Fruit fly (Drosophila melanogaster) S2 (cell line): ENCODE data around the gene Pex3.

ENCODE experiments used
- CG8478 ChIP-seq: fragments of >200 bp; optimal IDR thresholded peaks from 2 replicates; lab custom pipeline; 2018
- CTCF ChIP-seq, 2 experiments: fragments of >200 bp; optimal IDR thresholded peaks; 2 replicates each; lab custom pipeline; 2018

DNA sequence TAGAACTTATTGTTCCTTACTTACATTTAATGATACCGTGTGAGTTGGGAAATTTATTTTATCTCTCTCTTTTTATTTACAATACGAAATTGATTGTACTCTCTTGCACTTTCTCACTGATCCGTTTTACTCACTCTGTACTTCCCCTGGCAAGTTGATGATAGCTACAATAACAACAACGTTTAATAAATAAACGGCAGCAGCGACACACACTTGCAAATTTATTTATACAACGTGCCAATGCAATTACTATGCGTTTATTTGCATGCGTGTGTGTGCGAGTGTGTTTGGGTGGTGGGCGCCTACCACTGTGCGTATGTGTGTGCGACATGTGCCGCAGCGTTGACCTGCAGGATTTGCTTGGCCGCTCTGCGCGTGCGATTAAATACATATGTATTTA, 44.6 kb upstream of the Pex3 start:
- no peak for TF ChIP-seq CTCF (optimal IDR thresholded peaks at IDR 0.05; lab: Kevin White, UChicago)
- TF ChIP-seq CG8478 (lab: Kevin White, UChicago) = no peak
